Worm (Caenorhabditis elegans): ENCODE measurements around the gene pdha-1.

DNA sequence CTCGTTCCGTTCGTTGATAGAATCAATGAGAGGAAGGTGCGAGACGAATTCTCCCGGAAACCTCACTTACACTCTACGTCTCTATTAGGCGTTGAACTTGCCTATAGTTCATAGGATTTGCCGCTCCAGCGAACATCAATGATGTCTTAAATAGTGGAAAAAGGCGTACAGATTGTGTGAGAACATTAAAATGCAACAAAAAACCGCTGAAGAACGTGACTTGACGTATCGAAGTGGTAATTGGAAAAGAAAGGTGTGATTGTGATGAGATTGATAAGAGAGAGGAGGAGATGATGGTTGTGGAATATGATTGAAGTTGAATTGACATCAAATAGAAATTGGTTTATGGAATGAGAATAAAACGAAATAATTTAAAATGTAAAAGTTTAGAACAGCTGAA, 32.1 kb upstream of the pdha-1 start:
- TF ChIP-seq mdl-1 (tag; optimal IDR thresholded peaks at IDR 0.05) (no peak), nhr-28 (tag; optimal IDR thresholded peaks at IDR 0.05) (no peak)

All from whole organism, L1 larva.